Fruit fly (Drosophila melanogaster): ENCODE measurements around the gene CG14435.

The CG14435 gene

dm6 chrX:6856332-6856995 lies 12.7 kb upstream of the CG14435 start (continued):
- peak; percentile 59 for TF ChIP-seq CG5953 (GFP tag; IDR thresholded peaks at IDR 0.05)
- 0 out of 3 replicates have a peak, but pooled peaks have one; percentile 53 for TF ChIP-seq so (GFP tag; IDR thresholded peaks at IDR 0.05)
- TF ChIP-seq CG4730 (GFP tag; IDR thresholded peaks at IDR 0.05), result peak; percentile 69
- peak; percentile 85 for TF ChIP-seq CG15269 (tag; optimal IDR thresholded peaks at IDR 0.05)
- peak; percentile 46 for TF ChIP-seq CG30431 (GFP tag; optimal IDR thresholded peaks at IDR 0.05)
- TF ChIP-seq Ravus (GFP tag; IDR thresholded peaks at IDR 0.05), result peak; percentile 33
- no peak for TF ChIP-seq pan (optimal IDR thresholded peaks at IDR 0.05)
- peak in 1 of 2 experiments; percentile 82 for TF ChIP-seq pan (GFP tag; optimal IDR thresholded peaks at IDR 0.05 in 1 of 2, IDR thresholded peaks at IDR 0.05 in 1 of 2)
- TF ChIP-seq Max (GFP tag; optimal IDR thresholded peaks at IDR 0.05), result peak; percentile 11
- peak; percentile 30 for TF ChIP-seq CG5245 (GFP tag; optimal IDR thresholded peaks at IDR 0.05)
- peak; percentile 50 for TF ChIP-seq CG32767 (GFP tag; IDR thresholded peaks at IDR 0.05)
- no peak for TF ChIP-seq gcm2 (GFP tag; optimal IDR thresholded peaks at IDR 0.05)
- no peak for TF ChIP-seq ab (GFP tag; optimal IDR thresholded peaks at IDR 0.05)
- peak; percentile 60; the same call in 2 of the 3 replicates for TF ChIP-seq CG11093 (GFP tag; IDR thresholded peaks at IDR 0.05)
- TF ChIP-seq Sox102F (GFP tag; optimal IDR thresholded peaks at IDR 0.05), result peak; percentile 85
- peak; percentile 67 for TF ChIP-seq sisA (GFP tag; IDR thresholded peaks at IDR 0.05)
- TF ChIP-seq insv (GFP tag; optimal IDR thresholded peaks at IDR 0.05), result no peak
- TF ChIP-seq Ptx1 (GFP tag; IDR thresholded peaks at IDR 0.05), result peak; percentile 79
- peak; percentile 59 for TF ChIP-seq CG10267 (tag; optimal IDR thresholded peaks at IDR 0.05)
- TF ChIP-seq CG31441 (GFP tag; IDR thresholded peaks at IDR 0.05), result peak; percentile 71

DNA sequence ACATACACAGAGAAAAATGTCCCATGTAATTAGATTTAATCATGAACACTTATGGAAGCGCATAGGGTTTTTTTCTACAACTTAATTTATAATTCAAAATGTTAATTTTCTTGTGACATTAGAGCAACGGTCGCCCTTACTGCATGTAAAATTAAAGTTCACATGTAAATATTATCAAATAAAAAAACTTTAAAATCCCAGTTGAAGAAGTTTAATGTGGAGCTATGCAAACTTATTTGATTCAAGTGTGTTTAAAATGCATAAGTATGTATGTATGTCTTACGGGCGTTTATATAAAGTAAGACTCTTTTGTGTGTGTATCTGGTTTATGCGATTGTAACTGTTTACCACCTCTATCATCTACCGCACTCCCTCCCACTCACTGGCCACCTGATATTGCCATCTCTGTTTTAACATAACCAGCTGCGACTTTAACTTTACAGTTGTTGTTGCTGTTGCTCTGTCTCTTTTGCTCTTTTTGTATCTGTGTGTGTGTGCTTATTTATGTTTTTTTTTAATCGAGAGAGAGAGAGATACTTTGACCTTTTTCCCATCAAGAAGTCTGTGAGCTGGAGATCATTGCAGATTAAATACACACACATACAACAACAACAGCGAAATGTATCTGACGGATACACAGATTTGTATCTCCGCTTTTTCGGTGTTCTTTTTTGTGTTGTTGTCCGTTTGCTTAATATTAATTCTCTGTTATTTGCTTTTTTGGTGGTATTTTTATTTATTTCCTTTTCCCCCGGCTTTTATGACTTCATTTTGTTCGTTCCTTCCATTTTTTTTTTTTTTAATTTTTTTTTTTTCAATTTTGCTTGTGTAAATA lies 11.9 kb upstream of the CG14435 start:
- TF ChIP-seq HmgZ (tag; optimal IDR thresholded peaks at IDR 0.05) (peak; percentile 83), CG16863 (GFP tag; optimal IDR thresholded peaks at IDR 0.05) (peak; percentile 75), CG9727 (GFP tag; optimal IDR thresholded peaks at IDR 0.05) (peak; percentile 69), gt (GFP tag; IDR thresholded peaks at IDR 0.05) (0 out of 2 replicates have a peak, but pooled peaks have one; percentile 10), CG34376 (GFP tag; optimal IDR thresholded peaks at IDR 0.05) (peak; percentile 18), fd96Cb (tag; optimal IDR thresholded peaks at IDR 0.05) (peak; percentile 84), Doc3 (GFP tag; IDR thresholded peaks at IDR 0.05; ENCODE audit: partially characterized antibody) (no peak), gfzf (GFP tag; optimal IDR thresholded peaks at IDR 0.05) (no peak), pnt (GFP tag; optimal IDR thresholded peaks at IDR 0.05) (peak; percentile 81), CG9817 (tag; optimal IDR thresholded peaks at IDR 0.05) (peak; percentile 89), CG10543 (GFP tag; optimal IDR thresholded peaks at IDR 0.05) (peak; percentile 81), CG10654 (GFP tag; optimal IDR thresholded peaks at IDR 0.05) (peak; percentile 29), CG15073 (GFP tag; optimal IDR thresholded peaks at IDR 0.05) (no peak), CG17186 (GFP tag; optimal IDR thresholded peaks at IDR 0.05) (no peak), pros (GFP tag; optimal IDR thresholded peaks at IDR 0.05) (peak; percentile 89), CG11504 (tag; optimal IDR thresholded peaks at IDR 0.05) (peak; percentile 96), CG10431 (GFP tag; optimal IDR thresholded peaks at IDR 0.05) (peak; percentile 76), mirr (GFP tag; optimal IDR thresholded peaks at IDR 0.05) (peak; percentile 35), CG12219 (GFP tag; optimal IDR thresholded peaks at IDR 0.05) (peak; percentile 64), CG13123 (GFP tag; optimal IDR thresholded peaks at IDR 0.05) (peak; percentile 39), bigmax (GFP tag; optimal IDR thresholded peaks at IDR 0.05) (no peak), bowl (GFP tag; IDR thresholded peaks at IDR 0.05) (no peak), CG2199 (GFP tag; IDR thresholded peaks at IDR 0.05) (peak; percentile 86; the same call in 1 of the 3 replicates), CG1529 (GFP tag; optimal IDR thresholded peaks at IDR 0.05) (peak; percentile 89), CG6654 (GFP tag; optimal IDR thresholded peaks at IDR 0.05) (peak; percentile 53), amos (GFP tag; IDR thresholded peaks at IDR 0.05; ENCODE audit: partially characterized antibody) (no peak), CG10147 (GFP tag; optimal IDR thresholded peaks at IDR 0.05) (peak; percentile 61), Ets65A (GFP tag) (peak; percentile 97)

All from whole organism, embryonic.